Fruit fly (Drosophila melanogaster) whole organism, adult: ENCODE measurements around the gene CG43055.

ENCODE experiments used
- CG11617 ChIP-seq: fragments of 200-800 bp; sonication (Bioruptor generic); optimal IDR thresholded peaks from 2 replicates; lab custom pipeline; 2017; ENCODE audit warnings: mild to moderate bottlenecking, missing biosample characterization, missing genetic modification reagents, missing genetic modification characterization
- CG12768 ChIP-seq: fragments of 200-800 bp; sonication (Bioruptor generic); optimal IDR thresholded peaks from 2 replicates; lab custom pipeline; 2017; ENCODE audit warnings: missing biosample characterization, missing genetic modification characterization, mild to moderate bottlenecking, moderate library complexity, missing genetic modification reagents
- CG14711 ChIP-seq: fragments of 200-800 bp; sonication (Bioruptor generic); optimal IDR thresholded peaks from 2 replicates; lab custom pipeline; 2018; ENCODE audit warnings: missing biosample characterization, mild to moderate bottlenecking, missing genetic modification characterization, moderate library complexity
- CG1620 ChIP-seq: fragments of 200-800 bp; sonication (Bioruptor generic); optimal IDR thresholded peaks from 2 replicates; lab custom pipeline; 2016; ENCODE audit warnings: missing biosample characterization, missing genetic modification characterization
- CG33017 ChIP-seq: fragments of 200-800 bp; sonication (Bioruptor generic); optimal IDR thresholded peaks from 2 replicates; lab custom pipeline; 2018; ENCODE audit warnings: missing biosample characterization, mild to moderate bottlenecking, missing genetic modification characterization, moderate library complexity
- CG5204 ChIP-seq: fragments of 200-800 bp; sonication (Bioruptor generic); optimal IDR thresholded peaks from 2 replicates; lab custom pipeline; 2016; ENCODE audit warnings: missing biosample characterization, missing genetic modification characterization
- CG7045 ChIP-seq: fragments of 200-800 bp; sonication (Bioruptor generic); optimal IDR thresholded peaks from 2 replicates; lab custom pipeline; 2017; ENCODE audit warnings: missing biosample characterization, mild to moderate bottlenecking, missing genetic modification characterization
- CG7101 ChIP-seq: fragments of 200-800 bp; sonication (Bioruptor generic); optimal IDR thresholded peaks from 2 replicates; lab custom pipeline; 2018; ENCODE audit warnings: missing biosample characterization, mild to moderate bottlenecking, missing genetic modification characterization, moderate library complexity
- Clk ChIP-seq: fragments of 200-800 bp; sonication (Bioruptor generic); optimal IDR thresholded peaks from 2 replicates; lab custom pipeline; 2017; ENCODE audit warnings: missing biosample characterization, missing genetic modification characterization
- Crg-1 ChIP-seq: fragments of 200-800 bp; sonication (Bioruptor generic); optimal IDR thresholded peaks from 2 replicates; lab custom pipeline; 2016; ENCODE audit warnings: missing biosample characterization, missing genetic modification characterization
- Mnt ChIP-seq: fragments of 200-800 bp; sonication (Bioruptor generic); optimal IDR thresholded peaks from 2 replicates; lab custom pipeline; 2016; ENCODE audit warnings: missing biosample characterization, mild to moderate bottlenecking, missing genetic modification characterization
- bab1 ChIP-seq: fragments of 200-800 bp; sonication (Bioruptor generic); optimal IDR thresholded peaks from 3 replicates; lab custom pipeline; 2019; ENCODE audit warnings: missing biosample characterization, mild to moderate bottlenecking, missing genetic modification characterization, moderate library complexity
- cic ChIP-seq: fragments of 200-800 bp; sonication (Bioruptor generic); optimal IDR thresholded peaks from 2 replicates; lab custom pipeline; 2017; ENCODE audit warnings: missing biosample characterization, mild to moderate bottlenecking, missing genetic modification characterization, moderate library complexity
- cnc ChIP-seq, 2 experiments: fragments of >200 bp; optimal IDR thresholded peaks; 2 replicates each; lab custom pipeline; 2017
- kay ChIP-seq: fragments of 200-800 bp; sonication (Bioruptor generic); peaks from one replicate; lab custom pipeline; 2016; ENCODE audit warnings: missing biosample characterization, missing genetic modification characterization, borderline replicate concordance
- ovo ChIP-seq: fragments of 200-800 bp; sonication (Bioruptor generic); optimal IDR thresholded peaks from 2 replicates; lab custom pipeline; 2016; ENCODE audit warnings: missing biosample characterization, missing genetic modification characterization
- pad ChIP-seq: fragments of 200-800 bp; sonication (Bioruptor generic); optimal IDR thresholded peaks from 3 replicates; lab custom pipeline; 2017; ENCODE audit warnings: missing biosample characterization, missing genetic modification characterization, mild to moderate bottlenecking, moderate library complexity, missing genetic modification reagents
- tj ChIP-seq: fragments of 200-800 bp; sonication (Bioruptor generic); optimal IDR thresholded peaks from 3 replicates; lab custom pipeline; 2017; ENCODE audit warnings: missing biosample characterization, mild to moderate bottlenecking, missing genetic modification characterization, moderate library complexity
- toe ChIP-seq: fragments of 200-800 bp; sonication (Bioruptor generic); optimal IDR thresholded peaks from 2 replicates; lab custom pipeline; 2016; ENCODE audit warnings: missing biosample characterization, missing genetic modification characterization

CG43055 gene

DNA sequence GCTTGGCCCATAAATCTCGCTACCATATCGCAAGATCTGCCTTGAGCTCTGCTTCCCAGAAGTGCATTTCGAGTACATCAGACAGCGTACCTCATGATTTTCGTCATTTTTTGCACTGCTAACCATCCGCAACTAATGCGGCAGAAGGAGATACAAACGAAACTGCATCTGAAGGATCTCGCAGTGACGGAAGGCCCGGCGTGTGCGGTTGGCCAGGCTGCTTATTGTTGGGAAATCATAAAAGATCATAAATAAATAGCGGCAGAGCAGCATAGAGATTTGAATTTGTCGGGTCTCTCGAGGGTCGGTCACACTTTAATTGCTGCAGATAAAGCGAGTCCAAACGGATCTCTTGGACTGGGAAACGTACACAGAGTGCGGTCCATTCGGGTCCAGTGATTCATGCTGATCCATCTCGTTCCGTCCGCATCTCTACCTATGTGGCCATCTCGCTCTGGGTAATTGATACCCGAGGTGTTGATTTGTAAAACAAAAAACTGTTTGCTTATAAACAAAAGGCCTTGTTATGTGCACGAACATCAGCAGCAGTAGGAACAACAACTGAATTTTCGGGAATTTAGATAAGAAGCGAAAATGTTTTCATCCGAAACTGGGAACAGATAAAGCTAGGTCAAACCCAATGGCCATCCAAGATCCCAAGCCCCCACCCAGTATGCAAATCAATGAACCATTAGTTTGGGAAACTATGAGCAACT is 42.2 kb upstream of the CG43055 start:
- TF ChIP-seq tj (GFP tag; lab: Kevin White, UChicago) (no peak), ovo (GFP tag; lab: Kevin White, UChicago) (no peak), CG11617 (no peak), bab1 (GFP tag; lab: Kevin White, UChicago) (no peak), Clk (GFP tag; lab: Kevin White, UChicago) (no peak), cnc (optimal IDR thresholded peaks at IDR 0.05; lab: Kevin White, UChicago) (no peak), CG1620 (GFP tag; lab: Kevin White, UChicago) (no peak), toe (GFP tag; lab: Kevin White, UChicago) (no peak), kay (GFP tag; lab: Kevin White, UChicago) (no peak), cic (GFP tag; lab: Kevin White, UChicago) (no peak), Crg-1 (GFP tag; lab: Kevin White, UChicago) (no peak), CG7045 (no peak)

DNA sequence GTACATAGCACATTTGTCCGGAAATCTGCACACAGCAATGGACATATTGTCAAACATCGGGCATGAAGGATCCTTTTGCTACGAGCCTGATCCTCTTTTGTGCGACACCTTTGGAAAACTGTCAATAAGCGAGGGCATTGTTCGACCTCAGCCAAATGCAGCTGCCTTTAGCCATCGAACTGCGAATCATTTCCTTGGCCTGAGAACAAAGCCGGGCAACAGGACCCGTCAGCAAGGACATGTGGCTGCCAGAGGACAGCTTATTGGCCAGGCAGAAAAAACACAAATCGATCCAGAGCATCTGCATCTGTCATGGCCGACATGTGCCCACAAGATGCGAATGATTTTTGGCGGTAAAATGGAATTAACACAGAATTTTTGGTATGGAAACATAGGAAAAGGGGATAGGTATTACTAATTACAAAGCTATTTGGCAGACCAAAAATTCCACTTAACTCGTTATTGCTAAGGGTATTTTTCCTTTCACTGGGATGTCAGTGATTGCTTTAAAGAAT is 40.9 kb upstream of the CG43055 start:
- TF ChIP-seq CG7045, result no peak
- no peak for TF ChIP-seq CG11617
- TF ChIP-seq CG1620 (GFP tag; lab: Kevin White, UChicago), result no peak
- no peak for TF ChIP-seq bab1 (GFP tag; lab: Kevin White, UChicago)
- no peak for TF ChIP-seq Crg-1 (GFP tag; lab: Kevin White, UChicago)
- TF ChIP-seq CG5204 (GFP tag; lab: Kevin White, UChicago), result no peak
- TF ChIP-seq toe (GFP tag; lab: Kevin White, UChicago), result no peak
- no peak for TF ChIP-seq tj (GFP tag; lab: Kevin White, UChicago)
- TF ChIP-seq cnc (optimal IDR thresholded peaks at IDR 0.05; lab: Kevin White, UChicago), result no peak
- no peak for TF ChIP-seq CG14711
- no peak for TF ChIP-seq pad (GFP tag; lab: Kevin White, UChicago)
- TF ChIP-seq Mnt (GFP tag; lab: Kevin White, UChicago), result no peak

dm6 chr2L:4370592-4370991 is 40.4 kb upstream of the CG43055 start:
- TF ChIP-seq CG14711 (no peak), CG7101 (no peak), tj (GFP tag; lab: Kevin White, UChicago) (no peak), kay (GFP tag; lab: Kevin White, UChicago) (no peak), CG5204 (GFP tag; lab: Kevin White, UChicago) (no peak), toe (GFP tag; lab: Kevin White, UChicago) (no peak), Crg-1 (GFP tag; lab: Kevin White, UChicago) (no peak), CG1620 (GFP tag; lab: Kevin White, UChicago) (no peak), CG12768 (no peak), CG11617 (no peak), ovo (GFP tag; lab: Kevin White, UChicago) (no peak), Clk (GFP tag; lab: Kevin White, UChicago) (no peak), Mnt (GFP tag; lab: Kevin White, UChicago) (no peak), pad (GFP tag; lab: Kevin White, UChicago) (no peak), cic (GFP tag; lab: Kevin White, UChicago) (no peak), bab1 (GFP tag; lab: Kevin White, UChicago) (no peak)

DNA sequence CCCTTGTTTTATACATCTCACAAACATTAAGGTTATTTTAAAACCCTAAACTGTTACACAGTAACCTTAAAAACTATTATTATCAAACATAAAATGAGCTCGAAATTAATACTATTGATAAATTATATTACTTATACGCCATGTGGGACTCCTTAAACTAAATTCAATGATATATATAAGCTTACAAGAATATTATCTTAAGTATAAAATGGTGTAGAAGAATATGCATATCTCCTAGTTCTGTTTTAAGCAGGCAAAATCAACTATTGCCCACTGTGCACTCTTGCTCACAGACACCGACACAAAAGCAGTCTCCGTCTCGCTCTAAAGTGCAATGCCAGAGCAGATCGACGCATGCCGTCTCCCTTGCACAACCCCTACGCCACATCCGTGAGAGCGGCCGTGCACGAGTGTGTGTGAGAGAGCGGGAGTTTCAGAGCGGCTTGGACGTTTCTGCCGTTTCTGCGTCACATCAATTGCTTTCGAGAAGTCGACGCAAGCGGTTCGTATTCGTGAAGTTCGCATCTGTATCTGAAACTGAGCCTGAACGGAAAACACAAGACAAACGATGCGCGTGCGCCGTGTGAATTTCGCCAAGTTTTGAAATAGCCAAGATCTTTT is 39.3 kb upstream of the CG43055 start:
- no peak for TF ChIP-seq CG1620 (GFP tag; lab: Kevin White, UChicago)
- peak; percentile 55 for TF ChIP-seq tj (GFP tag; lab: Kevin White, UChicago)
- no peak for TF ChIP-seq Clk (GFP tag; lab: Kevin White, UChicago)
- no peak for TF ChIP-seq Mnt (GFP tag; lab: Kevin White, UChicago)
- no peak for TF ChIP-seq CG5204 (GFP tag; lab: Kevin White, UChicago)
- TF ChIP-seq CG14711, result no peak
- TF ChIP-seq pad (GFP tag; lab: Kevin White, UChicago), result peak; percentile 93
- TF ChIP-seq CG12768, result no peak
- TF ChIP-seq bab1 (GFP tag; lab: Kevin White, UChicago), result peak; percentile 33
- TF ChIP-seq CG7045, result no peak
- TF ChIP-seq toe (GFP tag; lab: Kevin White, UChicago), result no peak
- TF ChIP-seq CG11617, result no peak
- no peak for TF ChIP-seq Crg-1 (GFP tag; lab: Kevin White, UChicago)
- no peak for TF ChIP-seq cic (GFP tag; lab: Kevin White, UChicago)
- no peak for TF ChIP-seq CG33017

DNA sequence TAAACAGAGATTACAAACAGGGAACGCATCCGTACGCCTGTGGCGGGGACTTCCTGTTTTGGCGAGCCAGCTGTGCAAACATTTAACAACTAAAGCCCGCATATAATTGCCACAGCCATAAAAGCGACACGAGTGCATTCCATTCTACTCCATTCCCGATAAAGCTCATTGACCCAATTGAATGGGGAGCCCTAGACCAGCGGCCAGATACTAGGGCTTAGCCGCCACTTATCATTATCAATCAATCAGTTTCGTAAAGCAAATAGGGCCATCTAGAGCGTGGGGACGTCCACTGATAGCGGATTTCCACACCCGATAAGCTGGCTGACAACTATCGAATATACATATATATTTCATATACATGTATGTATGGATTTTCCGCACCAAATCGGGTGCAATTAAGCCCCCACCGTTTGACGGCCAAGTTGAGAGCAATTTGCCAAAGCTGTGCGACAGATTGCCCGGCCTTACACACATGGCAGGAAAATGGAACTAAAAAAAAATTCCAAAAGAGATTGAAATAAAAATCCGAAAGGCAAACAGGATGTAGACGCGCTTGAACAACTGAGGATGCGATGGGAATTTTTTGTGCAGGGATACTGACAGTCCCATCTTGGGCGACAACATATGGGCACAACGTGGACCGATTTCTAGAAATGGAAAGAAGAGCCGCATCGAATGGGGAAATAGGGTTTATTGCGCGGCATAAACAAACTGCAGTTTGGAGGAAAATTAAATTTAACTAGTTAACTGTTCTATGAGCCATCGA is 38.0 kb upstream of the CG43055 start:
- TF ChIP-seq CG7045 (no peak), pad (GFP tag; lab: Kevin White, UChicago) (no peak), Mnt (GFP tag; lab: Kevin White, UChicago) (no peak), Clk (GFP tag; lab: Kevin White, UChicago) (no peak), CG14711 (no peak), tj (GFP tag; lab: Kevin White, UChicago) (no peak), CG5204 (GFP tag; lab: Kevin White, UChicago) (no peak), Crg-1 (GFP tag; lab: Kevin White, UChicago) (no peak), bab1 (GFP tag; lab: Kevin White, UChicago) (no peak), CG12768 (no peak), cic (GFP tag; lab: Kevin White, UChicago) (no peak)
